Worm (Caenorhabditis elegans): ENCODE results near the gene xtr-2.

xtr-2 gene

ce11 chrX:12362951-12363486 is 47.7 kb downstream of the xtr-2 start (continued):
- TF ChIP-seq nhr-77 (tag; optimal IDR thresholded peaks at IDR 0.05) (peak; percentile 99), lin-14 (GFP tag; optimal IDR thresholded peaks at IDR 0.05) (peak; percentile 96), elt-2 (tag; optimal IDR thresholded peaks at IDR 0.05) (peak; percentile 91), nhr-76 (tag; optimal IDR thresholded peaks at IDR 0.05) (peak; percentile 90), tbx-2 (tag; optimal IDR thresholded peaks at IDR 0.05) (peak; percentile 98), nhr-85 (tag) (peak; percentile 98), rnt-1 (tag; optimal IDR thresholded peaks at IDR 0.05) (peak; percentile 95), unc-30 (tag; optimal IDR thresholded peaks at IDR 0.05) (no peak), elt-3 (tag; optimal IDR thresholded peaks at IDR 0.05) (peak in 4 of 6 experiments; percentile 54 to 100 (median 89)), ets-5 (GFP tag; IDR thresholded peaks at IDR 0.05) (no peak), unc-86 (tag; optimal IDR thresholded peaks at IDR 0.05) (peak; percentile 66), grh-1 (GFP tag; IDR thresholded peaks at IDR 0.05) (peak; percentile 92), mef-2 (tag; optimal IDR thresholded peaks at IDR 0.05) (peak; percentile 74), ama-1 (optimal IDR thresholded peaks at IDR 0.05) (no peak), ceh-82 (tag; optimal IDR thresholded peaks at IDR 0.05) (peak; percentile 90 to 97 (median 97)), lin-13 (GFP tag; optimal IDR thresholded peaks at IDR 0.05) (peak; percentile 96), pqm-1 (tag; optimal IDR thresholded peaks at IDR 0.05) (peak; percentile 89), hlh-17 (GFP tag; optimal IDR thresholded peaks at IDR 0.05; ENCODE audit: borderline replicate concordance) (no peak), unc-130 (tag; optimal IDR thresholded peaks at IDR 0.05) (no peak), nhr-11 (tag; optimal IDR thresholded peaks at IDR 0.05) (peak; percentile 100), fkh-8 (tag; optimal IDR thresholded peaks at IDR 0.05) (peak; percentile 94), skn-1 (tag; optimal IDR thresholded peaks at IDR 0.05) (peak; percentile 98), lin-15B (tag; optimal IDR thresholded peaks at IDR 0.05) (no peak), fkh-4 (tag; optimal IDR thresholded peaks at IDR 0.05; ENCODE audit: borderline replicate concordance) (peak; percentile 88), nhr-90 (tag; optimal IDR thresholded peaks at IDR 0.05; ENCODE audit: poor library complexity) (peak; percentile 99), zag-1 (tag; optimal IDR thresholded peaks at IDR 0.05) (peak; percentile 84), egl-27 (tag; optimal IDR thresholded peaks at IDR 0.05) (peak; percentile 76 to 84), ces-1 (GFP tag; optimal IDR thresholded peaks at IDR 0.05) (peak; percentile 58), ceh-8 (GFP tag; optimal IDR thresholded peaks at IDR 0.05) (peak; percentile 96), efl-3 (GFP tag; optimal IDR thresholded peaks at IDR 0.05) (peak; percentile 67), hlh-4 (tag; optimal IDR thresholded peaks at IDR 0.05) (peak; percentile 59), tlp-1 (tag; optimal IDR thresholded peaks at IDR 0.05) (no peak)

ce11 chrX:12364804-12365203 is 49.4 kb downstream of the xtr-2 start, which contains the start of gene F19H6.5:
Gene F19H6.5, minus strand, starts transcription at chrX:12364904.
- TF ChIP-seq hlh-4 (tag; optimal IDR thresholded peaks at IDR 0.05) (no peak), fkh-10 (GFP tag; optimal IDR thresholded peaks at IDR 0.05) (no peak), dsc-1 (tag; optimal IDR thresholded peaks at IDR 0.05) (no peak), fkh-4 (tag; optimal IDR thresholded peaks at IDR 0.05; ENCODE audit: borderline replicate concordance) (no peak), nhr-85 (tag) (no peak), mdl-1 (tag; optimal IDR thresholded peaks at IDR 0.05) (no peak), pax-3 (tag; optimal IDR thresholded peaks at IDR 0.05) (no peak), tbx-2 (tag; optimal IDR thresholded peaks at IDR 0.05) (no peak), nhr-84 (tag; optimal IDR thresholded peaks at IDR 0.05) (no peak)

- no peak for TF ChIP-seq unc-30 (tag; optimal IDR thresholded peaks at IDR 0.05)
- no peak for TF ChIP-seq grh-1 (GFP tag; IDR thresholded peaks at IDR 0.05)
- TF ChIP-seq tlp-1 (tag; optimal IDR thresholded peaks at IDR 0.05) = no peak
- TF ChIP-seq efl-3 (GFP tag; optimal IDR thresholded peaks at IDR 0.05) = no peak
- no peak for TF ChIP-seq xbp-1 (tag; optimal IDR thresholded peaks at IDR 0.05)
- no peak for TF ChIP-seq skn-1 (tag; optimal IDR thresholded peaks at IDR 0.05)
- TF ChIP-seq unc-98 (GFP tag; IDR thresholded peaks at IDR 0.05) = no peak
- TF ChIP-seq nhr-11 (tag; optimal IDR thresholded peaks at IDR 0.05) = no peak
These were observed 50.0 kb downstream of the xtr-2 start, which contains the start of gene F19H6.4 for ce11 chrX:12365388-12365787. Gene F19H6.4, plus strand, starts transcription at chrX:12365688.

Data from whole organism, L1 larva.